Fruit fly (Drosophila melanogaster) Kc167 (cell line): ENCODE measurements around the gene CG15387.

Experiments
- Myc ChIP-seq: fragments of >200 bp; optimal IDR thresholded peaks from 2 replicates; lab custom pipeline; 2017; ENCODE audit warnings: missing external identifiers
- Sin3A ChIP-seq: fragments of >200 bp; optimal IDR thresholded peaks from 2 replicates; lab custom pipeline; 2018; ENCODE audit warnings: missing external identifiers
- h ChIP-seq: fragments of >200 bp; optimal IDR thresholded peaks from 3 replicates; lab custom pipeline; 2018; ENCODE audit warnings: missing external identifiers
- insv ChIP-seq: fragments of >200 bp; optimal IDR thresholded peaks from 3 replicates; lab custom pipeline; 2018; ENCODE audit warnings: missing external identifiers
- psq ChIP-seq: fragments of >200 bp; optimal IDR thresholded peaks from 2 replicates; lab custom pipeline; 2017; ENCODE audit warnings: missing external identifiers
- ttk ChIP-seq: sonication (Bioruptor generic); optimal IDR thresholded peaks from 2 replicates; lab custom pipeline; 2017; ENCODE audit warnings: missing external identifiers

CG15387 gene

DNA sequence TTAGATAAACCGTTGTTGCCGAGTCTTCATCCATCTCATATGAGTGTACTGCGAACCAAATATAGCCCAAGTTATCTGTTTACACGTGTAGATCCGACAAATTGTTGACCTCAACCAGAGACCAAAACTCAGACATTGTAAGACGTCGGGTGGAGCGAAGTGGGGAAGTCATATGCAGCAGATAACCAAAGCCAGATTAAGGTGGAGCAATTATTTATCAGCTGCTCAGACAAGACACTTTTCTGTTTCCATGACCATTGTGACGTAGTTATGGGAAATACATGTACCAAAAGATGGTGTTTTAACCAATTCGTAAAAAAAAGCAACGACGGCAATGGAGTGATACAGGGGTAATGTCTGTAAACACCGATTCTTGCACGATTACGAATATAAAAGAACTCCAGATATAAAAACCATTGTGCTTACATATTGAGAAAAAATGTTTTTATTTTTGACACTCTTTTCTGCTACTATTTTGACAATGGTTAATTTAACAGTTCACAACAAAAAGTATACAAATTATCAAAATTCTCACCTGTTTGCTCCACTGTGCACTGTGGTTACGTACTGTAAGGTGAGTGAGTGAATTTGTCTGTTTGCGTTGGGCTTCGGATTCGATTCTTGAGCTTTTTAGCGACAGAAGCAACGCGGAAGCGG, 48.7 kb downstream of the CG15387 start:
- no peak for TF ChIP-seq h (lab: Kevin White, UChicago)
- TF ChIP-seq ttk (lab: Kevin White, UChicago) = no peak
- no peak for TF ChIP-seq Myc (lab: Kevin White, UChicago)
- TF ChIP-seq psq (lab: Kevin White, UChicago) = no peak
- TF ChIP-seq Sin3A (lab: Kevin White, UChicago) = no peak
- no peak for TF ChIP-seq insv

DNA sequence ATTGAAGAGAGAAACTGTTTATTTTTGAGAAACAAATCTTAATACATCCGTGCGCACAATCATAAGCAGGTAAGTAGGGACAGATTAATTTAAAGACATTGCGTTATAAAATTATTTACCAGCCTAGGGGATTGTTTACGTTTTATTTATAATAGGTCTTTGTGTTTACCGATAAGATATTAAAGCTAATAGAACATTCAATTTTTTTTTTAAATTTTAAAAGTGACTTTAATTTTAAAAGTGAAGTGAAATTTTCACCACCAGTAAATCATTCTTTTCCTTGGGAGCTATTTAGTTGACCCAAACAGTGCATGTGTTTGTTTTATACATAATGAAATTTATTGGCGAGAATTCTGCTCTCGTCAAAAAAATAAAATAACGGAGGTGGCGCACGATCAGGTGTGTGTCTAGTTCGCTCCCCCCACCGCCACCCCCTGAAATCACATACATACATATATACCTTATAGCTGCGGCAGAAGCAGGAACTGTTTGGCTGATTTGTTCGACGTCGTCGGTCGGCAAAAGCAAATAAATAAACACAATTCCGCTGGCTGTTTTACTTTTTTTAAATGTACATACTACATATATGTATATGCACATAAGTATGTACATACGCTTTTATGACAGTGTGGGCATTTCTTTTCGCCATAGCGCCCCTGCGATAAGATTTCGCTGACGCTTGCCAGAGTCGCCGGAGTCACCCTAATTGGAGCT, 50.0 kb downstream of the CG15387 start:
- TF ChIP-seq psq (lab: Kevin White, UChicago) (no peak), h (lab: Kevin White, UChicago) (no peak), Sin3A (lab: Kevin White, UChicago) (no peak)
